Worm (Caenorhabditis elegans) whole organism, midembryonic: ENCODE measurements around the gene hecw-1.
"Not testable (repeated sequence)": the region's sequence is repeated elsewhere in the genome, so short reads cannot be mapped to it uniquely, and the experiment has no call there.

Experiments used
- T22C8.4 ChIP-seq: fragments of 200-800 bp; sonication (Bioruptor generic); IDR thresholded peaks from 2 replicates; pipeline ENCODE4 v1.3.6; 2022; ENCODE audit warnings: missing genetic modification characterization, missing compliant biosample characterization
- cog-1 ChIP-seq: sonication (generic microtip); optimal IDR thresholded peaks from 2 replicates; lab custom pipeline; 2016; ENCODE audit warnings: missing genetic modification characterization, missing compliant biosample characterization
- flt-1 ChIP-seq: fragments of 200-800 bp; sonication (Bioruptor generic); IDR thresholded peaks from 2 replicates; pipeline ENCODE4 v1.3.6; 2022; ENCODE audit warnings: missing genetic modification characterization, missing compliant biosample characterization
- klf-2 ChIP-seq: fragments of 200-800 bp; sonication (Bioruptor generic); conservative IDR thresholded peaks from 2 replicates; pipeline ENCODE4 v1.3.6; 2022; ENCODE audit warnings: missing genetic modification reagents, missing genetic modification characterization, missing compliant biosample characterization
- tab-1 ChIP-seq: fragments of 200-800 bp; sonication (Bioruptor generic); IDR thresholded peaks from 2 replicates; pipeline ENCODE4 v1.3.6; 2022; ENCODE audit warnings: missing genetic modification characterization, missing compliant biosample characterization
- ztf-23 ChIP-seq: fragments of 200-800 bp; sonication (Bioruptor generic); IDR thresholded peaks from 2 replicates; pipeline ENCODE4 v1.3.6; 2022; ENCODE audit warnings: missing genetic modification reagents, missing genetic modification characterization, missing compliant biosample characterization
- ztf-29 ChIP-seq: fragments of 200-800 bp; sonication (Bioruptor generic); IDR thresholded peaks from 2 replicates; pipeline ENCODE4 v1.3.6; 2022; ENCODE audit warnings: missing genetic modification reagents, missing genetic modification characterization, missing compliant biosample characterization

ce11 chrIII:3334941-3335559 is 54.7 kb downstream of the hecw-1 start:
- TF ChIP-seq flt-1 (GFP tag; lab: Robert Waterston, UW) (peak; percentile 94), ztf-23 (GFP tag; lab: Robert Waterston, UW) (peak; percentile 95), ztf-29 (GFP tag; lab: Robert Waterston, UW) (peak; percentile 97), klf-2 (GFP tag; lab: Robert Waterston, UW) (peak; percentile 98), T22C8.4 (peak; percentile 87), tab-1 (peak; percentile 89)
- TF ChIP-seq cog-1 (tag; lab: Kevin White, UChicago): not testable (repeated sequence)
